Worm (Caenorhabditis elegans): ENCODE results near the gene R10D12.10.

DNA sequence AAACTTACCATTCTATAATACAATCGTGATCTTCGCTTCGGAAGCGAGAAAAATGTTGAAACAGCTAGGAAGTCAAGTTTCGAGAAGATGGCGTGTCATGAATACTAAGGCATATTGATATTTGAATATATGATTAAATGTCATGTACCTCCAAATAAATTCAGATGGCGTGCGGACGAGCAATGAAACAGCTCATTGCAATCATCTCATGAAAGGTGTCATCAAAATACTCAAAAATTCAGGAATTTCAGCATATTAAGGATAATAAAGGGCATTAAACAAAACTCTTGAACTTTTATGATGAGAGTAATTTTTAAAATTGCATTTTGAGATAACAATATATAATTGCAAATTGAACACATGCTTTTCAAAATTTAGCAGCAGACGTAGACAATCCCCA is 42.8 kb downstream of the R10D12.10 start, which contains the start of gene gcy-32:
- TF ChIP-seq tbx-37 (GFP tag; conservative IDR thresholded peaks at IDR 0.05) (no peak), flt-1 (GFP tag; IDR thresholded peaks at IDR 0.05) (no peak)

Measured in whole organism, early embryonic.